Fruit fly (Drosophila melanogaster): ENCODE measurements around the gene CG42798.
A peak's percentile ranks its signal among the peaks of the same experiment; 100 is the strongest.

CG42798 gene

DNA sequence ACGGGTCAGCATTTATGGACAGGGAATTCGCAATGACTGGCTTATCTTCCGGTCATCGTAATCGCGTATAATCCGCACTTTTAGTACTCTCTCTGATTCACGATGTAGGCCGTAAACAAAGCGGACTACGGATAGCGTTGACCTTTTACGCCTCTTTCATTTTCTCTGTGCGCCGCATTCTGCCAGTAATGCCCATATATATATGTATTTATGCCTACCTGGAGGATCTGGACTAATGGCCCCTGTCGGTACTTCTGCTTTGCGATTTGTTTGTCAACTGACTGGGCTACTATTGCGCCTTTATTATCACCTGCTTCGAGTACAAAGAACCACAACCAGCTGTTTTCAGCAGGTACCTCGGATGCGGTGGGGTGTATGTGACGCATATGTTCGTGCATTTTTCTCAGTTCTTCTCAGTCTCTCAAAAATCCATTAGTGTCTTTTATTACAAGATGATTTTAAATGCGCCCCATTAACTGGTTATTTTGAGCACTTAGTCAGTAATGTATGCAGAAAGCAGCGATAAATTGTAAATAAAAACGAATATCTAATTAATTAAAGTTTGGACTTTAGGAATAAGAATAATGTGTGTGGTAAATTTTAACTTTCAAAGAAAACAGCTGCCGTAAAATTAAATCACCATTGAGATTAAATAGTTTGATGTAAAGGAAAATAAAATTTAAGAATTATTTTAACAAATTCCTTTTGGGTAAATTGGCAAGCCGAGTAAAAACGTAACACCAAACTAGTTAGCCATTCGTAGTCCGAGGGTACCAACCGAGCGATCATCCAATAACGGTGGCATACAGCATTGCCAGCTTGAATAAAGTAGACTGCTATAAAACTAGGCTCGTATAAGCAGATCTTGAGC lies 11.9 kb upstream of the CG42798 start, which contains the start of gene CREG (continued):
- TF ChIP-seq Smox (GFP tag; optimal IDR thresholded peaks at IDR 0.05), result peak; percentile 55
- TF ChIP-seq Hr39 (GFP tag; optimal IDR thresholded peaks at IDR 0.05), result peak; percentile 26
- peak; percentile 44 for TF ChIP-seq net (GFP tag; optimal IDR thresholded peaks at IDR 0.05)
- no peak for TF ChIP-seq Sox15 (GFP tag; optimal IDR thresholded peaks at IDR 0.05)
- TF ChIP-seq achi (GFP tag; optimal IDR thresholded peaks at IDR 0.05), result peak; percentile 36
- peak; percentile 57 for TF ChIP-seq OdsH (GFP tag; optimal IDR thresholded peaks at IDR 0.05)
- no peak for TF ChIP-seq fd59A (GFP tag; optimal IDR thresholded peaks at IDR 0.05)
- TF ChIP-seq Eip93F (GFP tag; optimal IDR thresholded peaks at IDR 0.05), result peak; percentile 48
- peak; percentile 34 for TF ChIP-seq cyc (GFP tag; optimal IDR thresholded peaks at IDR 0.05)
- TF ChIP-seq CG7368 (GFP tag; optimal IDR thresholded peaks at IDR 0.05), result peak; percentile 12
- no peak for TF ChIP-seq Ets96B (tag; optimal IDR thresholded peaks at IDR 0.05)
- TF ChIP-seq topi (GFP tag; optimal IDR thresholded peaks at IDR 0.05), result peak; percentile 65
- peak; percentile 5 to 24 for TF ChIP-seq ss (GFP tag; optimal IDR thresholded peaks at IDR 0.05)
- no peak for TF ChIP-seq dsx (GFP tag; optimal IDR thresholded peaks at IDR 0.05; ENCODE audit: poor library complexity, severe bottlenecking)
- peak in 1 of 2 experiments; percentile 73 for TF ChIP-seq salr (GFP tag; optimal IDR thresholded peaks at IDR 0.05)
- TF ChIP-seq fkh (GFP tag; optimal IDR thresholded peaks at IDR 0.05), result peak; percentile 20
- TF ChIP-seq CG15336 (GFP tag; IDR thresholded peaks at IDR 0.05), result no peak
- TF ChIP-seq CG8632 (GFP tag; optimal IDR thresholded peaks at IDR 0.05), result peak; percentile 38
- no peak for TF ChIP-seq CG3032 (tag; optimal IDR thresholded peaks at IDR 0.05)
- TF ChIP-seq svp (GFP tag), result peak; percentile 96
- TF ChIP-seq CG6792 (GFP tag; optimal IDR thresholded peaks at IDR 0.05), result peak; percentile 35
- peak; percentile 33; the same call in 1 of the 3 replicates for TF ChIP-seq CG6163 (GFP tag; IDR thresholded peaks at IDR 0.05)
- peak; percentile 69 for TF ChIP-seq CG32006 (GFP tag; optimal IDR thresholded peaks at IDR 0.05)
- TF ChIP-seq CG11902 (GFP tag; optimal IDR thresholded peaks at IDR 0.05), result peak; percentile 41

- TF ChIP-seq CG1621 (tag; optimal IDR thresholded peaks at IDR 0.05) (no peak), CG10669 (GFP tag; optimal IDR thresholded peaks at IDR 0.05) (no peak), fkh (GFP tag; optimal IDR thresholded peaks at IDR 0.05) (peak; percentile 19)
Measured at dm6 chr3R:17400102-17400501, 6.4 kb upstream of the CG42798 start.

DNA sequence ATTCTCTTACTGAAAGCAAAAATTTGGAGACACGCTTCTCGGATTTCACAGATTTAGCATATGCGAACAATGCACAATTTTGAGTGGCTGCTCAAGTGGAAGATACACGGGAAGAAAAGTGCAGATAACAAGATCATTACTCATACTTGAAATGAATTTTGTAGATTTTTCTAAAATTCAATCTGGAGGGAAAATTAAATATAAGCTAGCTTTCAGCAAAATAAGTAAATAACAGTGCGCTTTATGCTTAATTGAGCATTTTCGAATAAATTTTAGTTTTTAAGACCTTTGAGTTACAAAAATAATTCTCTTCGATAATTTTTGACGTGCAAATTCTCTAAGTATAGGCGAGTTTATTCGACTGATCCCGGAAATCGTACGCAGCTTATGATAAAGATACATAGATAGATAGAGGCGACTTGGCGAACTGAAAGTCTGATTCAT lies 5.8 kb upstream of the CG42798 start:
- TF ChIP-seq CG6276 (GFP tag; optimal IDR thresholded peaks at IDR 0.05), result peak; percentile 67
- TF ChIP-seq vri (GFP tag; optimal IDR thresholded peaks at IDR 0.05), result no peak
- TF ChIP-seq CG9139 (GFP tag; optimal IDR thresholded peaks at IDR 0.05), result no peak
- peak; percentile 49 for TF ChIP-seq CG31627 (GFP tag; optimal IDR thresholded peaks at IDR 0.05)
- peak; percentile 75 for TF ChIP-seq CG6163 (GFP tag; IDR thresholded peaks at IDR 0.05)
- no peak for TF ChIP-seq Gug (GFP tag; IDR thresholded peaks at IDR 0.05)
- peak; percentile 20 for TF ChIP-seq CG1621 (tag; optimal IDR thresholded peaks at IDR 0.05)
- TF ChIP-seq CG8119 (GFP tag; IDR thresholded peaks at IDR 0.05), result peak; percentile 54; the same call in 1 of the 3 replicates
- TF ChIP-seq fd85E (GFP tag; optimal IDR thresholded peaks at IDR 0.05), result peak; percentile 20
- TF ChIP-seq Sox102F (GFP tag; optimal IDR thresholded peaks at IDR 0.05), result peak; percentile 14
- peak; percentile 19 for TF ChIP-seq Sox15 (GFP tag; optimal IDR thresholded peaks at IDR 0.05)
- peak; percentile 56 for TF ChIP-seq CG7368 (GFP tag; optimal IDR thresholded peaks at IDR 0.05)
- peak; percentile 55 for TF ChIP-seq OdsH (GFP tag; optimal IDR thresholded peaks at IDR 0.05)
- TF ChIP-seq acj6 (GFP tag; optimal IDR thresholded peaks at IDR 0.05), result peak; percentile 47
- no peak for TF ChIP-seq salr (GFP tag; optimal IDR thresholded peaks at IDR 0.05)
- peak; percentile 77 for TF ChIP-seq CG11762 (GFP tag; optimal IDR thresholded peaks at IDR 0.05; ENCODE audit: insufficient read depth)
- TF ChIP-seq fkh (GFP tag; optimal IDR thresholded peaks at IDR 0.05), result no peak
- TF ChIP-seq Blimp-1 (GFP tag; optimal IDR thresholded peaks at IDR 0.05), result peak; percentile 31
- no peak; the same call in 1 of the 2 replicates for TF ChIP-seq CG11294 (GFP tag; IDR thresholded peaks at IDR 0.05)
- TF ChIP-seq Smox (GFP tag; optimal IDR thresholded peaks at IDR 0.05), result peak; percentile 39
- peak; percentile 78 for TF ChIP-seq CG10669 (GFP tag; optimal IDR thresholded peaks at IDR 0.05)
- TF ChIP-seq CG6808 (GFP tag; optimal IDR thresholded peaks at IDR 0.05), result peak; percentile 58
- TF ChIP-seq CG32006 (GFP tag; optimal IDR thresholded peaks at IDR 0.05), result peak; percentile 69
- peak; percentile 52 for TF ChIP-seq achi (GFP tag; optimal IDR thresholded peaks at IDR 0.05)
- TF ChIP-seq lz (GFP tag; optimal IDR thresholded peaks at IDR 0.05), result peak; percentile 63
- 0 out of 3 replicates have a peak, but pooled peaks have one; percentile 40 for TF ChIP-seq eg (GFP tag; IDR thresholded peaks at IDR 0.05)
- peak; percentile 36 for TF ChIP-seq CG34406 (GFP tag; optimal IDR thresholded peaks at IDR 0.05)
- TF ChIP-seq cyc (GFP tag; optimal IDR thresholded peaks at IDR 0.05), result peak; percentile 75
- TF ChIP-seq spab (GFP tag; optimal IDR thresholded peaks at IDR 0.05), result peak; percentile 64
- TF ChIP-seq CG3919 (GFP tag; optimal IDR thresholded peaks at IDR 0.05), result peak; percentile 83
